Fruit fly (Drosophila melanogaster) Kc167 (cell line): ENCODE measurements around the gene CG13731.

Experiments
- Myc ChIP-seq: fragments of >200 bp; optimal IDR thresholded peaks from 2 replicates; lab custom pipeline; 2017; ENCODE audit warnings: missing external identifiers
- Sin3A ChIP-seq: fragments of >200 bp; optimal IDR thresholded peaks from 2 replicates; lab custom pipeline; 2018; ENCODE audit warnings: missing external identifiers
- h ChIP-seq: fragments of >200 bp; optimal IDR thresholded peaks from 3 replicates; lab custom pipeline; 2018; ENCODE audit warnings: missing external identifiers
- insv ChIP-seq: fragments of >200 bp; optimal IDR thresholded peaks from 3 replicates; lab custom pipeline; 2018; ENCODE audit warnings: missing external identifiers
- psq ChIP-seq: fragments of >200 bp; optimal IDR thresholded peaks from 2 replicates; lab custom pipeline; 2017; ENCODE audit warnings: missing external identifiers
- ttk ChIP-seq: sonication (Bioruptor generic); optimal IDR thresholded peaks from 2 replicates; lab custom pipeline; 2017; ENCODE audit warnings: missing external identifiers

The CG13731 gene

dm6 chr3L:17339122-17339521 is 49.6 kb downstream of the CG13731 start, which contains the start of gene CG6479:
CG6479 (minus strand) TSS chr3L:17339262.
- TF ChIP-seq insv, result no peak
- TF ChIP-seq ttk (lab: Kevin White, UChicago), result no peak
- TF ChIP-seq psq (lab: Kevin White, UChicago), result no peak
- TF ChIP-seq h (lab: Kevin White, UChicago), result no peak
- no peak for TF ChIP-seq Myc (lab: Kevin White, UChicago)
- TF ChIP-seq Sin3A (lab: Kevin White, UChicago), result no peak
